Worm (Caenorhabditis elegans) whole organism, mixed stage, embryonic: ENCODE data around the gene ast-1.
A peak's percentile ranks its signal among the peaks of the same experiment; 100 is the strongest.

ENCODE experiments used
- blmp-1 ChIP-seq: fragments of 150-350 bp; optimal IDR thresholded peaks from 2 replicates; lab custom pipeline; 2014; ENCODE audit warnings: missing biosample characterization, missing genetic modification characterization
- ceh-39 ChIP-seq: fragments of 150-350 bp; optimal IDR thresholded peaks from 2 replicates; lab custom pipeline; 2014; ENCODE audit warnings: missing biosample characterization, missing genetic modification characterization
- ceh-43 ChIP-seq: fragments of 200-800 bp; sonication (Bioruptor generic); optimal IDR thresholded peaks from 2 replicates; lab custom pipeline; 2018; ENCODE audit warnings: mild to moderate bottlenecking, missing genetic modification characterization, moderate library complexity, missing compliant biosample characterization
- ceh-83 ChIP-seq: fragments of 200-800 bp; sonication (Bioruptor generic); optimal IDR thresholded peaks from 2 replicates; lab custom pipeline; 2018; ENCODE audit warnings: mild to moderate bottlenecking, missing genetic modification characterization, missing compliant biosample characterization
- ces-1 ChIP-seq: fragments of 150-350 bp; optimal IDR thresholded peaks from 2 replicates; lab custom pipeline; 2014; ENCODE audit warnings: missing biosample characterization, missing genetic modification reagents, missing genetic modification characterization
- cnd-1 ChIP-seq: fragments of 200-800 bp; sonication (Bioruptor generic); optimal IDR thresholded peaks from 2 replicates; lab custom pipeline; 2018; ENCODE audit warnings: mild to moderate bottlenecking, missing genetic modification characterization, missing compliant biosample characterization
- drap-1 ChIP-seq: fragments of 200-800 bp; sonication (Bioruptor generic); optimal IDR thresholded peaks from 3 replicates; lab custom pipeline; 2018; ENCODE audit warnings: mild to moderate bottlenecking, missing genetic modification characterization, missing compliant biosample characterization
- elt-1 ChIP-seq: sonication (generic microtip); optimal IDR thresholded peaks from 2 replicates; lab custom pipeline; 2017; ENCODE audit warnings: missing genetic modification characterization, mild to moderate bottlenecking, missing compliant biosample characterization, antibody characterized with exemption, moderate library complexity, borderline replicate concordance; ENCODE audit not compliant: insufficient read depth
- flh-1 ChIP-seq: fragments of 200-800 bp; sonication (Bioruptor generic); optimal IDR thresholded peaks from 2 replicates; lab custom pipeline; 2018; ENCODE audit warnings: mild to moderate bottlenecking, missing genetic modification characterization, moderate library complexity, missing compliant biosample characterization
- ham-2 ChIP-seq: fragments of 200-800 bp; sonication (Bioruptor generic); optimal IDR thresholded peaks from 2 replicates; lab custom pipeline; 2018; ENCODE audit warnings: mild to moderate bottlenecking, missing genetic modification characterization, missing compliant biosample characterization
- hlh-1 ChIP-seq: fragments of 150-350 bp; optimal IDR thresholded peaks from 2 replicates; lab custom pipeline; 2014; ENCODE audit warnings: missing biosample characterization, missing genetic modification reagents, missing genetic modification characterization
- lin-13 ChIP-seq: fragments of 150-350 bp; optimal IDR thresholded peaks from 2 replicates; lab custom pipeline; 2014; ENCODE audit warnings: missing biosample characterization, missing genetic modification characterization
- lin-32 ChIP-seq: fragments of 200-800 bp; sonication (Bioruptor generic); optimal IDR thresholded peaks from 2 replicates; lab custom pipeline; 2018; ENCODE audit warnings: mild to moderate bottlenecking, missing genetic modification characterization, missing compliant biosample characterization
- mab-5 ChIP-seq: fragments of 150-350 bp; optimal IDR thresholded peaks from 2 replicates; lab custom pipeline; 2014; ENCODE audit warnings: missing biosample characterization, missing genetic modification characterization
- mep-1 ChIP-seq: fragments of 150-350 bp; optimal IDR thresholded peaks from 2 replicates; lab custom pipeline; 2017; ENCODE audit warnings: missing biosample characterization, missing genetic modification reagents, missing genetic modification characterization, inconsistent platforms
- mls-2 ChIP-seq: sonication (generic microtip); optimal IDR thresholded peaks from 2 replicates; lab custom pipeline; 2016; ENCODE audit warnings: mild to moderate bottlenecking, missing genetic modification characterization, moderate library complexity, missing compliant biosample characterization
- nhr-12 ChIP-seq: fragments of 150-350 bp; optimal IDR thresholded peaks from 2 replicates; lab custom pipeline; 2014; ENCODE audit warnings: missing biosample characterization, missing genetic modification characterization
- nhr-2 ChIP-seq: fragments of 150-350 bp; optimal IDR thresholded peaks from 2 replicates; lab custom pipeline; 2014; ENCODE audit warnings: missing biosample characterization, missing genetic modification characterization
- nhr-237 ChIP-seq: fragments of 150-350 bp; optimal IDR thresholded peaks from 2 replicates; lab custom pipeline; 2014; ENCODE audit warnings: missing biosample characterization, missing genetic modification characterization
- nhr-76 ChIP-seq: sonication (generic microtip); optimal IDR thresholded peaks from 2 replicates; lab custom pipeline; 2017; ENCODE audit warnings: missing biosample characterization, missing genetic modification characterization
- pha-4 ChIP-seq: fragments of 150-350 bp; optimal IDR thresholded peaks from 2 replicates; lab custom pipeline; 2018; ENCODE audit warnings: missing biosample characterization, missing genetic modification reagents, missing genetic modification characterization
- sem-2 ChIP-seq: fragments of 200-800 bp; sonication (Bioruptor generic); optimal IDR thresholded peaks from 2 replicates; lab custom pipeline; 2018; ENCODE audit warnings: mild to moderate bottlenecking, missing genetic modification characterization, missing compliant biosample characterization
- snpc-4 ChIP-seq: fragments of 150-350 bp; optimal IDR thresholded peaks from 2 replicates; lab custom pipeline; 2014; ENCODE audit warnings: missing biosample characterization, missing genetic modification characterization
- sptf-1 ChIP-seq: sonication (generic microtip); optimal IDR thresholded peaks from 2 replicates; lab custom pipeline; 2017; ENCODE audit warnings: mild to moderate bottlenecking, missing genetic modification characterization, moderate library complexity, missing compliant biosample characterization
- tbx-8 ChIP-seq: fragments of 200-800 bp; sonication (Bioruptor generic); optimal IDR thresholded peaks from 2 replicates; lab custom pipeline; 2018; ENCODE audit warnings: mild to moderate bottlenecking, missing genetic modification characterization, moderate library complexity, missing compliant biosample characterization
- unc-39 ChIP-seq: fragments of 150-350 bp; optimal IDR thresholded peaks from 2 replicates; lab custom pipeline; 2014; ENCODE audit warnings: missing biosample characterization, missing genetic modification characterization
- unc-62 ChIP-seq: fragments of 150-350 bp; optimal IDR thresholded peaks from 2 replicates; lab custom pipeline; 2014; ENCODE audit warnings: missing biosample characterization, missing genetic modification reagents, missing genetic modification characterization
- zip-8 ChIP-seq: fragments of 150-350 bp; optimal IDR thresholded peaks from 2 replicates; lab custom pipeline; 2014; ENCODE audit warnings: missing biosample characterization, missing genetic modification characterization
- ztf-11 ChIP-seq: fragments of 150-350 bp; optimal IDR thresholded peaks from 2 replicates; lab custom pipeline; 2014; ENCODE audit warnings: missing biosample characterization, missing genetic modification characterization

The ast-1 gene

DNA sequence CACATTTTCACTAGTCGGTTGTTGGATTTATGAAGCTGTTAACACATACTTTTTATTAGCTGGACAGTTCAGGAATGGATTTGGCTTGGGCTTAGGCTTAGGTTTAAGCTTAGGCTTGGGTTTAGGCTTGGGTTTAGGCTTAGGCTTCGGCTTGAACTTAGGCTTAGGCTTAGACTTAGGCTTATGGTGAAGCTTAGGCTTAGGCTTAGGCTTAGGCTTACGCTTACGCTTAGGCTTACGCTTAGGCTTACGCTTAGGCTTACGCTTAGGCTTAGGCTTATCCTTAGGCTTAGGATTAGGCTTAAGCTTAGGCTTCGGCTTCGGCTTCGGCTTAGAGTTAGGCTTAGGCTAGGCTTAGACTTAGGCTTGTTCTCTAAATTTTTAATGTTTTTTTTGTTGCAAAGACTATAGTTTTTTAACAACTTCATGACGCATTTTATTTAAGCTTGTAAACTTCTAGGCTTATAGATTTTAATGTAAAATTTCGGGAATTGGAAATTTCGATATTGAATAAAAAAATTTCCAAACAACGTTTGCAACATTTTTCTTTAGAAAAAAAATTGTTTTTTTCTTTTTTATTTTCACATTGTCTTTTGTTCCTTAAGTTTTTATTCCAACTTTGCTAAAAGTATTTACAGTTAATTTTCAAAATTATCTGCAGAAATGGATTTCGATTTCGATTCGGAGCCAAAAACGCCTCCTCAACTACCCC is 20.1 kb upstream of the ast-1 start, which contains the start of gene R03H10.2:
TSS of gene R03H10.2 (plus strand) at position 662 of the 712 bp plus-strand sequence.
- TF ChIP-seq ham-2 (peak; percentile 83), flh-1 (no peak)

- peak; percentile 54 for TF ChIP-seq ceh-83
- TF ChIP-seq flh-1, result no peak
- no peak for TF ChIP-seq nhr-237 (tag; lab: Kevin White, UChicago)
Observed at ce11 chrII:4152864-4153263, 17.7 kb upstream of the ast-1 start.

DNA sequence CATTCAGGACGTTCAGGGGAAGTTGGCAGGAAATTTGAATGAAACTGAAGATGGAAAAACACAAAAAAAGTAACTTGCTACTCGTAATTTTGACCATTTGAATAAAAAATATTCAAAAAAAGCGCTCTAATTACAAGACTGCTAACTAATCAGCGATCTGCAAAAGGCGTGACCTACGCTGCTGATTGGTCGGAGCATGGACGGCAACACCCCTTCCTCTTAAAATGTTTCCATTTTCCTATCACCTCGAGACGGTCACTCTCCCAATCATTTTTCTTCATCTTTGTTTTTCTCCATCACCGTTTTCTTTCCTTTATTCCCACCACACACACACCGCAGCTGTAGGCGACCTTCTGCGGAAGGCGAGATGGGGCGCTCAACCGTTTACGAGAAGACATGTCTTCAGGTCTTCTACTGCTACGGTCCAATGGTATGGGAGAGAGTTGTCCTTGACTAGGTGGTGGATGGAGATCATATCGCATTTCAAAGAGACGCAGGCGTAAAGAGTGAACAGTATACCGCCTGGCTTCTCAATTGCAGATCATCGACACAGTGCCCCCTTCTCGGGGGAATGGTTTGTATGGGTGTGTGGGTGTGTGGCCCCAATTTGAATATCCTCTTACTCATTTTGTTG is 16.5 kb upstream of the ast-1 start:
- TF ChIP-seq elt-1 (tag; lab: Kevin White, UChicago) (peak; percentile 69), mep-1 (tag; lab: Kevin White, UChicago) (no peak)

ce11 chrII:4150211-4150610 is 15.1 kb upstream of the ast-1 start:
- TF ChIP-seq lin-32 (GFP tag; lab: Kevin White, UChicago), result no peak
- TF ChIP-seq, all 35 proteins: peak for 0

- TF ChIP-seq mls-2 (tag; lab: Kevin White, UChicago), result no peak
Observed at ce11 chrII:4146039-4146438, 10.9 kb upstream of the ast-1 start, which contains the start of gene F56D3.1. Gene F56D3.1 (plus strand): TSS chrII:4146339.

- TF ChIP-seq ceh-39 (tag; lab: Kevin White, UChicago) (no peak), ceh-43 (GFP tag; lab: Kevin White, UChicago) (no peak), unc-39 (no peak), sptf-1 (tag; lab: Kevin White, UChicago) (no peak), tbx-8 (GFP tag; lab: Kevin White, UChicago) (no peak), mab-5 (no peak), elt-1 (tag; lab: Kevin White, UChicago) (no peak), nhr-76 (tag; lab: Kevin White, UChicago) (no peak), ham-2 (no peak), nhr-2 (tag; lab: Kevin White, UChicago) (no peak), drap-1 (no peak), zip-8 (tag; lab: Kevin White, UChicago) (no peak), lin-13 (tag; lab: Kevin White, UChicago) (no peak), nhr-12 (tag; lab: Kevin White, UChicago) (no peak), nhr-237 (tag; lab: Kevin White, UChicago) (no peak), flh-1 (no peak), mep-1 (tag; lab: Kevin White, UChicago) (no peak), lin-32 (GFP tag; lab: Kevin White, UChicago) (no peak), sem-2 (no peak)
Observed at ce11 chrII:4134688-4135087, 471 bp downstream of the ast-1 start.

ce11 chrII:4133332-4133731 is 1.8 kb downstream of the ast-1 start:
- TF ChIP-seq cnd-1 (tag; lab: Kevin White, UChicago) (no peak), sptf-1 (tag; lab: Kevin White, UChicago) (peak; percentile 1), mls-2 (tag; lab: Kevin White, UChicago) (no peak), ztf-11 (tag; lab: Kevin White, UChicago) (no peak), unc-62 (GFP tag; lab: Kevin White, UChicago) (no peak), snpc-4 (tag; lab: Kevin White, UChicago) (no peak), hlh-1 (no peak), ces-1 (GFP tag; lab: Kevin White, UChicago) (peak; percentile 80), nhr-2 (tag; lab: Kevin White, UChicago) (no peak), blmp-1 (tag; lab: Kevin White, UChicago) (no peak), pha-4 (tag; lab: Kevin White, UChicago) (no peak)
